Fruit fly (Drosophila melanogaster) whole organism, embryonic: ENCODE measurements around the gene foi.
A peak's percentile ranks its signal among the peaks of the same experiment; 100 is the strongest.

ENCODE experiments used
- Abd-B ChIP-seq: fragments of 200-800 bp; sonication (Bioruptor generic); optimal IDR thresholded peaks from 2 replicates; lab custom pipeline; 2018; ENCODE audit warnings: missing biosample characterization, mild to moderate bottlenecking, missing genetic modification characterization, moderate library complexity
- Awh ChIP-seq: fragments of 200-800 bp; sonication (Bioruptor generic); IDR thresholded peaks from 2 replicates; pipeline ENCODE4, ENCODE4 v1.3.6; 2022; ENCODE audit warnings: missing biosample characterization, missing genetic modification characterization
- CG10366 ChIP-seq: fragments of 200-800 bp; sonication (Bioruptor generic); IDR thresholded peaks from 2 replicates; pipeline ENCODE4 v1.3.6; 2022; ENCODE audit warnings: missing biosample characterization, missing genetic modification characterization
- CG11085 ChIP-seq: fragments of 200-800 bp; sonication (Bioruptor generic); IDR thresholded peaks from 2 replicates; pipeline ENCODE4 v1.3.6; 2022; ENCODE audit warnings: missing biosample characterization, missing genetic modification characterization
- CG11247 ChIP-seq: fragments of 200-800 bp; sonication (Bioruptor generic); IDR thresholded peaks from 2 replicates; pipeline ENCODE4 v1.3.6; 2022; ENCODE audit warnings: missing biosample characterization, missing genetic modification characterization
- CG12071 ChIP-seq: fragments of 200-800 bp; sonication (Bioruptor generic); optimal IDR thresholded peaks from 3 replicates; lab custom pipeline; 2018; ENCODE audit warnings: missing biosample characterization, mild to moderate bottlenecking, missing genetic modification characterization
- CG12155 ChIP-seq: fragments of 200-800 bp; sonication (Bioruptor generic); optimal IDR thresholded peaks from 3 replicates; lab custom pipeline; 2016; ENCODE audit warnings: missing biosample characterization, missing genetic modification characterization
- CG12942 ChIP-seq: fragments of 200-800 bp; sonication (Bioruptor generic); optimal IDR thresholded peaks from 3 replicates; lab custom pipeline; 2016; ENCODE audit warnings: missing biosample characterization, missing genetic modification characterization
- CG17328 ChIP-seq: fragments of 200-800 bp; sonication (Bioruptor generic); IDR thresholded peaks from 2 replicates; pipeline ENCODE4 v1.3.6; 2022; ENCODE audit warnings: missing biosample characterization, missing genetic modification characterization
- CG17361 ChIP-seq: fragments of 200-800 bp; sonication (Bioruptor generic); IDR thresholded peaks from 3 replicates; pipeline ENCODE4 v1.3.6; 2022; ENCODE audit warnings: missing biosample characterization, missing genetic modification characterization
- CG17612 ChIP-seq: fragments of 200-800 bp; sonication (Bioruptor generic); IDR thresholded peaks from 2 replicates; pipeline ENCODE4 v1.3.6; 2022; ENCODE audit warnings: missing biosample characterization, missing genetic modification characterization
- CG1832 ChIP-seq: fragments of 200-800 bp; sonication (Bioruptor generic); optimal IDR thresholded peaks from 2 replicates; lab custom pipeline; 2017; ENCODE audit warnings: missing biosample characterization, mild to moderate bottlenecking, missing genetic modification characterization, inconsistent platforms
- CG18619 ChIP-seq: fragments of 200-800 bp; sonication (Bioruptor generic); optimal IDR thresholded peaks from 3 replicates; lab custom pipeline; 2017; ENCODE audit warnings: missing biosample characterization, mild to moderate bottlenecking, missing genetic modification characterization
- CG3065 ChIP-seq: fragments of 200-800 bp; sonication (Bioruptor generic); optimal IDR thresholded peaks from 2 replicates; lab custom pipeline; 2016; ENCODE audit warnings: missing biosample characterization, missing genetic modification characterization
- CG5180 ChIP-seq: fragments of 200-800 bp; sonication (Bioruptor generic); optimal IDR thresholded peaks from 3 replicates; lab custom pipeline; 2017; ENCODE audit warnings: missing biosample characterization, missing genetic modification characterization, mild to moderate bottlenecking, moderate library complexity, missing genetic modification reagents
- CG7839 ChIP-seq: fragments of 200-800 bp; sonication (Bioruptor generic); optimal IDR thresholded peaks from 3 replicates; lab custom pipeline; 2018; ENCODE audit warnings: missing biosample characterization, mild to moderate bottlenecking, missing genetic modification characterization, moderate library complexity
- CG8765 ChIP-seq: fragments of 200-800 bp; sonication (Bioruptor generic); IDR thresholded peaks from 2 replicates; pipeline ENCODE4 v1.3.6; 2022; ENCODE audit warnings: missing biosample characterization, missing genetic modification characterization
- Dbx ChIP-seq: fragments of 200-800 bp; sonication (Bioruptor generic); IDR thresholded peaks from 3 replicates; pipeline ENCODE4 v1.3.6; 2022; ENCODE audit warnings: missing biosample characterization, missing genetic modification characterization
- Deaf1 ChIP-seq: fragments of 200-800 bp; optimal IDR thresholded peaks from 3 replicates; lab custom pipeline; 2019; ENCODE audit warnings: missing biosample characterization, mild to moderate bottlenecking, missing genetic modification characterization, moderate library complexity
- Fer1 ChIP-seq: fragments of 200-800 bp; sonication (Bioruptor generic); optimal IDR thresholded peaks from 2 replicates; lab custom pipeline; 2017; ENCODE audit warnings: missing biosample characterization, mild to moderate bottlenecking, missing genetic modification characterization
- H2.0 ChIP-seq: fragments of 200-800 bp; sonication (Bioruptor generic); IDR thresholded peaks from 2 replicates; pipeline ENCODE4 v1.3.6; 2022; ENCODE audit warnings: missing biosample characterization, missing genetic modification characterization
- HLH3B ChIP-seq: fragments of 200-800 bp; sonication (Bioruptor generic); IDR thresholded peaks from 2 replicates; pipeline ENCODE4 v1.3.6; 2022; ENCODE audit warnings: missing biosample characterization, missing genetic modification characterization
- Mad ChIP-seq: fragments of 200-800 bp; sonication (Bioruptor generic); optimal IDR thresholded peaks from 2 replicates; lab custom pipeline; 2016; ENCODE audit warnings: missing biosample characterization, missing genetic modification characterization
- Max ChIP-seq: fragments of 200-800 bp; sonication (Bioruptor generic); optimal IDR thresholded peaks from 2 replicates; lab custom pipeline; 2016; ENCODE audit warnings: missing biosample characterization, mild to moderate bottlenecking, missing genetic modification characterization
- Nf-YB ChIP-seq: fragments of 200-800 bp; sonication (Bioruptor generic); optimal IDR thresholded peaks from 3 replicates; lab custom pipeline; 2019; ENCODE audit warnings: missing biosample characterization, mild to moderate bottlenecking, missing genetic modification characterization, moderate library complexity
- NfI ChIP-seq: fragments of 200-800 bp; sonication (Bioruptor generic); optimal IDR thresholded peaks from 3 replicates; lab custom pipeline; 2018; ENCODE audit warnings: missing biosample characterization, mild to moderate bottlenecking, missing genetic modification characterization, moderate library complexity
- Scr ChIP-seq: fragments of 200-800 bp; sonication (Bioruptor generic); IDR thresholded peaks from 2 replicates; pipeline ENCODE4 v1.3.6; 2022; ENCODE audit warnings: missing biosample characterization, missing genetic modification characterization; ENCODE audit not compliant: partially characterized antibody
- Side ChIP-seq: fragments of 200-800 bp; sonication (Bioruptor generic); optimal IDR thresholded peaks from 2 replicates; lab custom pipeline; 2016; ENCODE audit warnings: missing biosample characterization, missing genetic modification characterization
- Taf1 ChIP-seq: fragments of 200-800 bp; sonication (Bioruptor generic); IDR thresholded peaks from 2 replicates; pipeline ENCODE4 v1.3.6; 2022; ENCODE audit warnings: missing biosample characterization, missing genetic modification characterization
- Tbp ChIP-seq: fragments of >200 bp; optimal IDR thresholded peaks from 2 replicates; lab custom pipeline; 2018; ENCODE audit warnings: missing biosample characterization, missing genetic modification characterization
- amos ChIP-seq: fragments of 200-800 bp; sonication (Bioruptor generic); IDR thresholded peaks from 2 replicates; pipeline ENCODE4 v1.3.6; 2022; ENCODE audit warnings: missing biosample characterization, missing genetic modification characterization; ENCODE audit not compliant: partially characterized antibody
- caup ChIP-seq: fragments of 200-800 bp; sonication (Bioruptor generic); optimal IDR thresholded peaks from 3 replicates; lab custom pipeline; 2017; ENCODE audit warnings: missing biosample characterization, mild to moderate bottlenecking, missing genetic modification characterization, moderate library complexity; ENCODE audit not compliant: severe bottlenecking
- cg ChIP-seq: fragments of 200-800 bp; sonication (Bioruptor generic); optimal IDR thresholded peaks from 3 replicates; lab custom pipeline; 2019; ENCODE audit warnings: missing biosample characterization, mild to moderate bottlenecking, missing genetic modification characterization, moderate library complexity
- ci ChIP-seq: fragments of 200-800 bp; sonication (Bioruptor generic); IDR thresholded peaks from 3 replicates; pipeline ENCODE4 v1.3.6; 2022; ENCODE audit warnings: missing biosample characterization, missing genetic modification characterization
- crol ChIP-seq: fragments of 200-800 bp; sonication (Bioruptor generic); IDR thresholded peaks from 2 replicates; pipeline ENCODE4 v1.3.6; 2022; ENCODE audit warnings: missing biosample characterization, missing genetic modification characterization
- gce ChIP-seq: fragments of 200-800 bp; sonication (Bioruptor generic); IDR thresholded peaks from 3 replicates; pipeline ENCODE4 v1.3.6; 2022; ENCODE audit warnings: missing biosample characterization, missing genetic modification characterization
- ham ChIP-seq: fragments of 200-800 bp; sonication (Bioruptor generic); IDR thresholded peaks from 2 replicates; pipeline ENCODE4 v1.3.6; 2022; ENCODE audit warnings: missing biosample characterization, missing genetic modification characterization
- klu ChIP-seq: fragments of 200-800 bp; sonication (Bioruptor generic); IDR thresholded peaks from 2 replicates; pipeline ENCODE4 v1.3.6; 2022; ENCODE audit warnings: missing biosample characterization, missing genetic modification characterization
- lilli ChIP-seq: fragments of 200-800 bp; sonication (Bioruptor generic); optimal IDR thresholded peaks from 3 replicates; lab custom pipeline; 2016; ENCODE audit warnings: missing biosample characterization, missing genetic modification characterization
- otp ChIP-seq: fragments of 200-800 bp; sonication (Bioruptor generic); IDR thresholded peaks from 3 replicates; pipeline ENCODE4, ENCODE4 v1.3.6; 2022; ENCODE audit warnings: missing biosample characterization, missing genetic modification characterization
- pb ChIP-seq: fragments of 200-800 bp; sonication (Bioruptor generic); optimal IDR thresholded peaks from 3 replicates; lab custom pipeline; 2016; ENCODE audit warnings: missing biosample characterization, missing genetic modification characterization
- peb ChIP-seq: fragments of 200-800 bp; sonication (Bioruptor generic); IDR thresholded peaks from 2 replicates; pipeline ENCODE4 v1.3.6; 2022; ENCODE audit warnings: missing biosample characterization, missing genetic modification characterization
- pros ChIP-seq: fragments of 200-800 bp; sonication (Bioruptor generic); optimal IDR thresholded peaks from 3 replicates; lab custom pipeline; 2019; ENCODE audit warnings: missing biosample characterization, mild to moderate bottlenecking, missing genetic modification characterization, moderate library complexity
- repo ChIP-seq: fragments of 200-800 bp; sonication (Bioruptor generic); optimal IDR thresholded peaks from 2 replicates; lab custom pipeline; 2016; ENCODE audit warnings: missing biosample characterization, missing genetic modification characterization
- sens ChIP-seq: fragments of 200-800 bp; sonication (Bioruptor generic); peaks from one replicate; lab custom pipeline; 2016; ENCODE audit warnings: missing biosample characterization, missing genetic modification characterization
- seq ChIP-seq: fragments of 200-800 bp; sonication (Bioruptor generic); IDR thresholded peaks from 2 replicates; pipeline ENCODE4 v1.3.6; 2022; ENCODE audit warnings: missing biosample characterization, missing genetic modification characterization
- sr ChIP-seq: fragments of 200-800 bp; sonication (Bioruptor generic); IDR thresholded peaks from 3 replicates; pipeline ENCODE4 v1.3.6; 2022; ENCODE audit warnings: missing biosample characterization, missing genetic modification characterization
- tap ChIP-seq: fragments of 200-800 bp; optimal IDR thresholded peaks from 3 replicates; lab custom pipeline; 2019; ENCODE audit warnings: missing biosample characterization, mild to moderate bottlenecking, missing genetic modification characterization, moderate library complexity
- tll ChIP-seq, 2 experiments: fragments of 200-800 bp in 1 of 2; fragments of >200 bp in 1 of 2; sonication (Bioruptor generic) in 1 of 2; optimal IDR thresholded peaks; 2 replicates each; lab custom pipeline; 2017 to 2019; ENCODE audit warnings: missing biosample characterization in 2 of 2, missing genetic modification characterization in 2 of 2, mild to moderate bottlenecking in 1 of 2, moderate library complexity in 1 of 2
- toy ChIP-seq: fragments of 200-800 bp; sonication (Bioruptor generic); IDR thresholded peaks from 2 replicates; pipeline ENCODE4 v1.3.6; 2022; ENCODE audit warnings: missing biosample characterization, missing genetic modification characterization

foi gene

dm6 chr3L:8554024-8554642, 29.1 kb downstream of the foi start (continued):
- peak; percentile 27; the same call in 1 of the 3 replicates for TF ChIP-seq ci (GFP tag; lab: Robert Waterston, UW)
- TF ChIP-seq CG12155 (GFP tag; lab: Kevin White, UChicago) = no peak
- TF ChIP-seq, all 482 proteins: peak for 22

DNA sequence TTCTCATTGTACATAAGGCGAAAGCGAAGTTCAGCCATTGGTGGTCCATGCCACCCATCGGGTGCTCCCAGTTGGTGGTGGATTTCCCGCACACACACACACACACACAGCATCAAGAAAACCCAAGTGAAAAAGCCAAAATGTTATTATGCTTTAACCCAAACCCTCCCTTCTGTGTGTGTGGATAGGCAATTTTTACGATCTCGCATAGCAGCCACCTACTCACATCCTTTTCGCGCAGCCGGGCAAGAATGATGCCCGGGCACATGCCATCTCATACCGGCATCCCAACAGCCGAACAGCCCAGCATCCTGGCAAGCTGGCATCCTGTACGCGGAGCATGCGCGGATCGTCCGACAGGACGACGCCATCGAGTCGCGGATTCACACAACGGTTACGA, 32.0 kb downstream of the foi start:
- TF ChIP-seq CG11085 (GFP tag; lab: Robert Waterston, UW) = no peak
- TF ChIP-seq CG12071 (GFP tag; lab: Kevin White, UChicago) = no peak
- TF ChIP-seq seq = peak; percentile 44; the same call in 1 of the 2 replicates
- TF ChIP-seq CG17361 (GFP tag; lab: Robert Waterston, UW) = no peak
- no peak for TF ChIP-seq Awh
- no peak for TF ChIP-seq tap (tag; lab: Kevin White, UChicago)
- TF ChIP-seq Taf1 = no peak
- no peak for TF ChIP-seq HLH3B
- TF ChIP-seq amos = no peak
- no peak for TF ChIP-seq Max (GFP tag; lab: Kevin White, UChicago)
- TF ChIP-seq ham (GFP tag; lab: Robert Waterston, UW) = no peak
- no peak for TF ChIP-seq toy (GFP tag; lab: Robert Waterston, UW)
- TF ChIP-seq CG17328 (GFP tag; lab: Robert Waterston, UW) = no peak
- TF ChIP-seq crol (GFP tag; lab: Robert Waterston, UW) = no peak
- no peak for TF ChIP-seq CG7839 (tag; lab: Kevin White, UChicago)
- no peak for TF ChIP-seq CG5180
- TF ChIP-seq Mad (GFP tag; lab: Kevin White, UChicago) = no peak
- TF ChIP-seq CG11247 = no peak
- TF ChIP-seq tll (GFP tag; optimal IDR thresholded peaks at IDR 0.05; lab: Kevin White, UChicago) = peak in 1 of 2 experiments; percentile 28
- no peak for TF ChIP-seq NfI (GFP tag; lab: Kevin White, UChicago)
- no peak for TF ChIP-seq H2.0 (GFP tag; lab: Robert Waterston, UW)
- no peak for TF ChIP-seq Scr (GFP tag; lab: Robert Waterston, UW)
- no peak for TF ChIP-seq CG18619
- TF ChIP-seq Fer1 (GFP tag; lab: Kevin White, UChicago) = no peak
- TF ChIP-seq otp (GFP tag; lab: Robert Waterston, UW) = no peak
- no peak for TF ChIP-seq CG12942 (GFP tag; lab: Kevin White, UChicago)
- peak; percentile 36 for TF ChIP-seq cg (GFP tag; lab: Kevin White, UChicago)
- TF ChIP-seq pb (GFP tag; lab: Kevin White, UChicago) = no peak
- TF ChIP-seq CG17612 (GFP tag; lab: Robert Waterston, UW) = no peak
- peak; percentile 68 for TF ChIP-seq pros (GFP tag; lab: Kevin White, UChicago)
- TF ChIP-seq sr (GFP tag; lab: Robert Waterston, UW) = no peak
- TF ChIP-seq CG3065 (GFP tag; lab: Kevin White, UChicago) = no peak
- TF ChIP-seq caup (GFP tag; lab: Kevin White, UChicago) = no peak
- TF ChIP-seq klu (GFP tag; lab: Robert Waterston, UW) = no peak
- TF ChIP-seq Dbx (GFP tag; lab: Robert Waterston, UW) = no peak
- TF ChIP-seq CG8765 (GFP tag; lab: Robert Waterston, UW) = no peak
- TF ChIP-seq sens (GFP tag; lab: Kevin White, UChicago) = peak; percentile 28
- TF ChIP-seq CG10366 = no peak
- no peak for TF ChIP-seq gce (GFP tag; lab: Robert Waterston, UW)
- peak; percentile 34 for TF ChIP-seq CG1832 (GFP tag; lab: Kevin White, UChicago)
- TF ChIP-seq Deaf1 (tag; lab: Kevin White, UChicago) = peak; percentile 24
- TF ChIP-seq Side = no peak
- no peak for TF ChIP-seq lilli (GFP tag; lab: Kevin White, UChicago)
- TF ChIP-seq Tbp (GFP tag; lab: Kevin White, UChicago) = no peak
- no peak for TF ChIP-seq repo
- TF ChIP-seq peb (GFP tag; lab: Robert Waterston, UW) = no peak
- no peak for TF ChIP-seq Abd-B (GFP tag; lab: Kevin White, UChicago)
- peak; percentile 87 for TF ChIP-seq Nf-YB (GFP tag; lab: Kevin White, UChicago)
